Worm (Caenorhabditis elegans) whole organism, L4/young adult: ENCODE results near the gene fzo-1.

ENCODE experiments used
- W03F9.2 ChIP-seq: fragments of 150-350 bp; optimal IDR thresholded peaks from 2 replicates; lab custom pipeline; 2014; ENCODE audit warnings: missing biosample characterization, missing genetic modification characterization
- dao-5 ChIP-seq: sonication (generic microtip); optimal IDR thresholded peaks from 2 replicates; lab custom pipeline; 2016; ENCODE audit warnings: missing genotype, missing genetic modification characterization, moderate library complexity, missing compliant biosample characterization
- him-1 ChIP-seq: sonication (generic microtip); optimal IDR thresholded peaks from 2 replicates; lab custom pipeline; 2016; ENCODE audit warnings: missing genotype, missing genetic modification reagents, missing genetic modification characterization, missing compliant biosample characterization

- no peak for TF ChIP-seq him-1 (tag; lab: Kevin White, UChicago)
- TF ChIP-seq dao-5 (tag; lab: Kevin White, UChicago), result no peak
- TF ChIP-seq W03F9.2 (tag; lab: Kevin White, UChicago), result peak; percentile 61
Measured at ce11 chrII:5819655-5820054, 16.3 kb downstream of the fzo-1 start.
